Worm (Caenorhabditis elegans): ENCODE data around the gene rpn-3.

ce11 chrIII:8426271-8426670 lies 20.9 kb upstream of the rpn-3 start, which contains the start of gene cec-1:
- TF ChIP-seq R02D3.7 (tag; optimal IDR thresholded peaks at IDR 0.05) (no peak), dmd-8 (GFP tag; IDR thresholded peaks at IDR 0.05) (no peak)
